Fruit fly (Drosophila melanogaster) whole organism, embryonic: ENCODE measurements around the gene mahe.

Source experiments
- Abd-B ChIP-seq: fragments of 200-800 bp; sonication (Bioruptor generic); optimal IDR thresholded peaks from 2 replicates; lab custom pipeline; 2018; ENCODE audit warnings: missing biosample characterization, mild to moderate bottlenecking, missing genetic modification characterization, moderate library complexity
- CG10462 ChIP-seq: fragments of 200-800 bp; sonication (Bioruptor generic); optimal IDR thresholded peaks from 2 replicates; lab custom pipeline; 2016; ENCODE audit warnings: missing biosample characterization, missing genetic modification characterization
- CG10543 ChIP-seq: fragments of 200-800 bp; sonication (Bioruptor generic); optimal IDR thresholded peaks from 3 replicates; lab custom pipeline; 2017; ENCODE audit warnings: missing biosample characterization, mild to moderate bottlenecking, missing genetic modification characterization, moderate library complexity
- CG12104 ChIP-seq: fragments of 200-800 bp; sonication (Bioruptor generic); optimal IDR thresholded peaks from 3 replicates; lab custom pipeline; 2016; ENCODE audit warnings: missing biosample characterization, missing genetic modification characterization
- CG12299 ChIP-seq: fragments of 200-800 bp; sonication (Bioruptor generic); optimal IDR thresholded peaks from 2 replicates; lab custom pipeline; 2018; ENCODE audit warnings: missing biosample characterization, mild to moderate bottlenecking, missing genetic modification characterization
- CG13123 ChIP-seq: fragments of 200-800 bp; sonication (Bioruptor generic); optimal IDR thresholded peaks from 2 replicates; lab custom pipeline; 2016; ENCODE audit warnings: missing biosample characterization, missing genetic modification characterization
- CG15269 ChIP-seq: fragments of 200-800 bp; sonication (Bioruptor generic); optimal IDR thresholded peaks from 2 replicates; lab custom pipeline; 2018; ENCODE audit warnings: missing biosample characterization, mild to moderate bottlenecking, missing genetic modification characterization, moderate library complexity
- CG15479 ChIP-seq: fragments of 200-800 bp; sonication (Bioruptor generic); optimal IDR thresholded peaks from 3 replicates; lab custom pipeline; 2019; ENCODE audit warnings: missing biosample characterization, mild to moderate bottlenecking, missing genetic modification characterization, moderate library complexity
- CG17186 ChIP-seq: fragments of 200-800 bp; sonication (Bioruptor generic); optimal IDR thresholded peaks from 3 replicates; lab custom pipeline; 2017; ENCODE audit warnings: missing biosample characterization, missing genetic modification reagents, missing genetic modification characterization
- CG17359 ChIP-seq: fragments of 200-800 bp; sonication (Bioruptor generic); optimal IDR thresholded peaks from 3 replicates; lab custom pipeline; 2018; ENCODE audit warnings: missing biosample characterization, mild to moderate bottlenecking, missing genetic modification characterization, moderate library complexity
- CG17912 ChIP-seq: fragments of 200-800 bp; sonication (Bioruptor generic); optimal IDR thresholded peaks from 2 replicates; lab custom pipeline; 2018; ENCODE audit warnings: missing biosample characterization, mild to moderate bottlenecking, missing genetic modification characterization
- CG18764 ChIP-seq: fragments of 200-800 bp; sonication (Bioruptor generic); optimal IDR thresholded peaks from 3 replicates; lab custom pipeline; 2016; ENCODE audit warnings: missing biosample characterization, missing genetic modification characterization
- CG2120 ChIP-seq: fragments of 200-800 bp; sonication (Bioruptor generic); optimal IDR thresholded peaks from 3 replicates; lab custom pipeline; 2016; ENCODE audit warnings: missing biosample characterization, missing genetic modification characterization
- CG30431 ChIP-seq: fragments of 200-800 bp; sonication (Bioruptor generic); optimal IDR thresholded peaks from 2 replicates; lab custom pipeline; 2017; ENCODE audit warnings: missing biosample characterization, missing genetic modification characterization
- CG31365 ChIP-seq: fragments of 200-800 bp; sonication (Bioruptor generic); optimal IDR thresholded peaks from 2 replicates; lab custom pipeline; 2018; ENCODE audit warnings: missing biosample characterization, mild to moderate bottlenecking, missing genetic modification characterization
- CG32532 ChIP-seq: fragments of 200-800 bp; sonication (Bioruptor generic); IDR thresholded peaks from 2 replicates; pipeline ENCODE4 v1.3.6; 2022; ENCODE audit warnings: missing biosample characterization, missing genetic modification characterization
- CG5953 ChIP-seq: fragments of 200-800 bp; sonication (Bioruptor generic); IDR thresholded peaks from 2 replicates; pipeline ENCODE4 v1.3.6; 2022; ENCODE audit warnings: missing biosample characterization, missing genetic modification characterization
- CG7987 ChIP-seq: fragments of 200-800 bp; sonication (Bioruptor generic); optimal IDR thresholded peaks from 2 replicates; lab custom pipeline; 2018; ENCODE audit warnings: missing biosample characterization, mild to moderate bottlenecking, missing genetic modification characterization, moderate library complexity
- CG8944 ChIP-seq: fragments of 200-800 bp; sonication (Bioruptor generic); optimal IDR thresholded peaks from 3 replicates; lab custom pipeline; 2016; ENCODE audit warnings: missing biosample characterization, missing genetic modification characterization
- CoRest ChIP-seq: fragments of 200-800 bp; sonication (Bioruptor generic); optimal IDR thresholded peaks from 3 replicates; lab custom pipeline; 2018; ENCODE audit warnings: missing biosample characterization, mild to moderate bottlenecking, missing genetic modification characterization, moderate library complexity
- D ChIP-seq, 2 experiments: fragments of 200-800 bp in 1 of 2; fragments of >200 bp in 1 of 2; sonication (Bioruptor generic) in 1 of 2; optimal IDR thresholded peaks; 2 replicates in 1 of 2; 3 replicates in 1 of 2; lab custom pipeline; 2017; ENCODE audit warnings: mild to moderate bottlenecking in 1 of 2, missing biosample characterization in 1 of 2, missing genetic modification characterization in 1 of 2, missing genetic modification reagents in 1 of 2
- ERR ChIP-seq: fragments of 200-800 bp; sonication (Bioruptor generic); optimal IDR thresholded peaks from 2 replicates; lab custom pipeline; 2016; ENCODE audit warnings: missing biosample characterization, missing genetic modification characterization
- Fer3 ChIP-seq: fragments of 200-800 bp; sonication (Bioruptor generic); optimal IDR thresholded peaks from 2 replicates; lab custom pipeline; 2018; ENCODE audit warnings: missing biosample characterization, mild to moderate bottlenecking, missing genetic modification characterization, moderate library complexity
- Gsc ChIP-seq: fragments of 200-800 bp; sonication (Bioruptor generic); IDR thresholded peaks from 2 replicates; pipeline ENCODE4 v1.3.6; 2022; ENCODE audit warnings: missing biosample characterization, missing genetic modification characterization
- HmgD ChIP-seq: fragments of 200-800 bp; sonication (Bioruptor generic); optimal IDR thresholded peaks from 3 replicates; lab custom pipeline; 2016; ENCODE audit warnings: missing biosample characterization, missing genetic modification characterization
- Hr78 ChIP-seq, 2 experiments: fragments of 200-800 bp in 1 of 2; fragments of >200 bp in 1 of 2; sonication (Bioruptor generic) in 1 of 2; optimal IDR thresholded peaks; 2 replicates each; lab custom pipeline; 2017 to 2019; ENCODE audit warnings: missing biosample characterization in 2 of 2, missing genetic modification characterization in 2 of 2, mild to moderate bottlenecking in 1 of 2, moderate library complexity in 1 of 2
- Mad ChIP-seq: fragments of 200-800 bp; sonication (Bioruptor generic); optimal IDR thresholded peaks from 2 replicates; lab custom pipeline; 2016; ENCODE audit warnings: missing biosample characterization, missing genetic modification characterization
- Myb ChIP-seq: fragments of 200-800 bp; sonication (Bioruptor generic); optimal IDR thresholded peaks from 2 replicates; lab custom pipeline; 2016; ENCODE audit warnings: missing biosample characterization, missing genetic modification characterization
- Neu2 ChIP-seq: fragments of 200-800 bp; sonication (Bioruptor generic); optimal IDR thresholded peaks from 3 replicates; lab custom pipeline; 2016; ENCODE audit warnings: missing biosample characterization, missing genetic modification characterization, borderline replicate concordance
- Trl ChIP-seq, 3 experiments: fragments of >200 bp in 2 of 3; fragments of 200-800 bp in 1 of 3; sonication (Bioruptor generic) in 1 of 3; optimal IDR thresholded peaks; 2 replicates in 1 of 3; 3 replicates in 2 of 3; lab custom pipeline; 2016 to 2017; ENCODE audit warnings: missing biosample characterization in 1 of 3, missing genetic modification characterization in 1 of 3
- abd-A ChIP-seq: fragments of 200-800 bp; sonication (Bioruptor generic); optimal IDR thresholded peaks from 3 replicates; lab custom pipeline; 2019; ENCODE audit warnings: missing biosample characterization, mild to moderate bottlenecking, missing genetic modification characterization, moderate library complexity
- aop ChIP-seq: fragments of 200-800 bp; sonication (Bioruptor generic); IDR thresholded peaks from 2 replicates; pipeline ENCODE4 v1.3.6; 2022; ENCODE audit warnings: missing biosample characterization, missing genetic modification characterization
- bsh ChIP-seq, 2 experiments: fragments of 200-800 bp; sonication (Bioruptor generic); optimal IDR thresholded peaks; 2 replicates each; lab custom pipeline; 2017 to 2018; ENCODE audit warnings: mild to moderate bottlenecking in 2 of 2, missing biosample characterization in 2 of 2, missing genetic modification characterization in 2 of 2, moderate library complexity in 1 of 2
- cg ChIP-seq: fragments of 200-800 bp; sonication (Bioruptor generic); optimal IDR thresholded peaks from 3 replicates; lab custom pipeline; 2019; ENCODE audit warnings: missing biosample characterization, mild to moderate bottlenecking, missing genetic modification characterization, moderate library complexity
- eyg ChIP-seq: fragments of 200-800 bp; sonication (Bioruptor generic); optimal IDR thresholded peaks from 3 replicates; lab custom pipeline; 2016; ENCODE audit warnings: missing biosample characterization, missing genetic modification characterization
- gem ChIP-seq: fragments of 200-800 bp; sonication (Bioruptor generic); optimal IDR thresholded peaks from 2 replicates; lab custom pipeline; 2019; ENCODE audit warnings: missing biosample characterization, mild to moderate bottlenecking, missing genetic modification characterization, moderate library complexity
- grau ChIP-seq: fragments of 200-800 bp; optimal IDR thresholded peaks from 3 replicates; lab custom pipeline; 2019; ENCODE audit warnings: missing biosample characterization, mild to moderate bottlenecking, missing genetic modification characterization, moderate library complexity
- gsb-n ChIP-seq: fragments of 200-800 bp; sonication (Bioruptor generic); optimal IDR thresholded peaks from 3 replicates; lab custom pipeline; 2018; ENCODE audit warnings: missing biosample characterization, mild to moderate bottlenecking, missing genetic modification characterization
- ham ChIP-seq: fragments of 200-800 bp; sonication (Bioruptor generic); IDR thresholded peaks from 2 replicates; pipeline ENCODE4 v1.3.6; 2022; ENCODE audit warnings: missing biosample characterization, missing genetic modification characterization
- jigr1 ChIP-seq: fragments of 200-800 bp; sonication (Bioruptor generic); IDR thresholded peaks from 3 replicates; pipeline ENCODE4 v1.3.6; 2022; ENCODE audit warnings: missing biosample characterization, missing genetic modification characterization
- sens ChIP-seq: fragments of 200-800 bp; sonication (Bioruptor generic); peaks from one replicate; lab custom pipeline; 2016; ENCODE audit warnings: missing biosample characterization, missing genetic modification characterization
- tna ChIP-seq: fragments of 200-800 bp; sonication (Bioruptor generic); IDR thresholded peaks from 2 replicates; pipeline ENCODE4 v1.3.6; 2022; ENCODE audit warnings: missing biosample characterization, missing genetic modification characterization; ENCODE audit not compliant: partially characterized antibody
- toy ChIP-seq: fragments of 200-800 bp; sonication (Bioruptor generic); IDR thresholded peaks from 2 replicates; pipeline ENCODE4 v1.3.6; 2022; ENCODE audit warnings: missing biosample characterization, missing genetic modification characterization
- trh ChIP-seq: fragments of 200-800 bp; sonication (Bioruptor generic); optimal IDR thresholded peaks from 2 replicates; lab custom pipeline; 2016; ENCODE audit warnings: missing biosample characterization, missing genetic modification characterization
- unpg ChIP-seq: fragments of 200-800 bp; sonication (Bioruptor generic); optimal IDR thresholded peaks from 3 replicates; lab custom pipeline; 2018; ENCODE audit warnings: missing biosample characterization, mild to moderate bottlenecking, missing genetic modification characterization, moderate library complexity
- zen ChIP-seq: fragments of 200-800 bp; sonication (Bioruptor generic); optimal IDR thresholded peaks from 3 replicates; lab custom pipeline; 2018; ENCODE audit warnings: missing biosample characterization, mild to moderate bottlenecking, missing genetic modification characterization, moderate library complexity

Gene mahe

dm6 chrX:7946858-7947313 lies 15.7 kb upstream of the mahe start, which contains the start of gene orion (continued):
- TF ChIP-seq toy (GFP tag; lab: Robert Waterston, UW) (no peak), Gsc (GFP tag; lab: Robert Waterston, UW) (no peak), Mad (GFP tag; lab: Kevin White, UChicago) (no peak), CoRest (tag; lab: Kevin White, UChicago) (no peak), CG5953 (GFP tag; lab: Robert Waterston, UW) (no peak), trh (no peak), CG12299 (tag; lab: Kevin White, UChicago) (no peak), jigr1 (no peak), D (optimal IDR thresholded peaks at IDR 0.05; lab: Kevin White, UChicago) (no peak), D (GFP tag; optimal IDR thresholded peaks at IDR 0.05; lab: Kevin White, UChicago) (peak; percentile 9), unpg (GFP tag; lab: Kevin White, UChicago) (no peak), ERR (GFP tag; lab: Kevin White, UChicago) (no peak), HmgD (no peak), CG18764 (GFP tag; lab: Kevin White, UChicago) (peak; percentile 76), CG17912 (GFP tag; lab: Kevin White, UChicago) (no peak), abd-A (tag; lab: Kevin White, UChicago) (no peak), CG32532 (GFP tag; lab: Robert Waterston, UW) (peak; percentile 31; the same call in 1 of the 2 replicates)

dm6 chrX:7944772-7945722 lies 13.9 kb upstream of the mahe start:
- peak; percentile 27 for TF ChIP-seq CG17359 (tag; lab: Kevin White, UChicago)
- TF ChIP-seq Hr78 (GFP tag; optimal IDR thresholded peaks at IDR 0.05; lab: Kevin White, UChicago): peak in 1 of 2 experiments; percentile 99
- TF ChIP-seq CG13123 (GFP tag; lab: Kevin White, UChicago): no peak
- TF ChIP-seq CG10543 (GFP tag; lab: Kevin White, UChicago): peak; percentile 56
- TF ChIP-seq zen (tag; lab: Kevin White, UChicago): no peak
- peak; percentile 19 for TF ChIP-seq CG30431 (GFP tag; lab: Kevin White, UChicago)
- TF ChIP-seq CG32532 (GFP tag; lab: Robert Waterston, UW): 0 out of 2 replicates have a peak, but pooled peaks have one; percentile 24
- TF ChIP-seq grau (tag; lab: Kevin White, UChicago): peak; percentile 50
- no peak for TF ChIP-seq CG12104 (GFP tag; lab: Kevin White, UChicago)
- TF ChIP-seq Neu2: no peak
- no peak for TF ChIP-seq aop (GFP tag; lab: Robert Waterston, UW)
- TF ChIP-seq ham: no peak
- TF ChIP-seq Fer3 (tag; lab: Kevin White, UChicago): peak; percentile 13
- TF ChIP-seq eyg (GFP tag; lab: Kevin White, UChicago): no peak
- TF ChIP-seq CG15479 (GFP tag; lab: Kevin White, UChicago): peak; percentile 35
- TF ChIP-seq sens (GFP tag; lab: Kevin White, UChicago): peak; percentile 83
- TF ChIP-seq CG2120 (GFP tag; lab: Kevin White, UChicago): peak; percentile 48
- peak; percentile 49 for TF ChIP-seq gem (tag; lab: Kevin White, UChicago)
- TF ChIP-seq CG7987 (GFP tag; lab: Kevin White, UChicago): no peak
- TF ChIP-seq CG17186: no peak
- TF ChIP-seq CG8944: peak; percentile 2
- TF ChIP-seq Myb: no peak
- TF ChIP-seq Trl (optimal IDR thresholded peaks at IDR 0.05; lab: Kevin White, UChicago): peak; percentile 77 to 89
- TF ChIP-seq Trl (GFP tag; optimal IDR thresholded peaks at IDR 0.05; lab: Kevin White, UChicago): peak; percentile 2
- TF ChIP-seq CG15269: peak; percentile 11
- TF ChIP-seq cg (GFP tag; lab: Kevin White, UChicago): peak; percentile 92
- no peak for TF ChIP-seq Abd-B (GFP tag; lab: Kevin White, UChicago)
- peak; percentile 3 to 49 for TF ChIP-seq bsh (GFP tag; optimal IDR thresholded peaks at IDR 0.05; lab: Kevin White, UChicago)
- TF ChIP-seq CG10462 (GFP tag; lab: Kevin White, UChicago): no peak
- TF ChIP-seq gsb-n (tag; lab: Kevin White, UChicago): no peak
- no peak for TF ChIP-seq tna (GFP tag; lab: Robert Waterston, UW)
- no peak for TF ChIP-seq CG31365 (tag; lab: Kevin White, UChicago)
